Worm (Caenorhabditis elegans) whole organism, L1 larva: ENCODE measurements around the gene Y111B2A.1.

Source experiments
- C04F5.9 ChIP-seq: sonication (generic microtip); optimal IDR thresholded peaks from 2 replicates; lab custom pipeline; 2016; ENCODE audit warnings: missing genetic modification characterization, missing compliant biosample characterization
- C16A3.4 ChIP-seq: fragments of 150-350 bp; optimal IDR thresholded peaks from 2 replicates; lab custom pipeline; 2014; ENCODE audit warnings: missing biosample characterization, missing genetic modification characterization
- C34B4.2 ChIP-seq: sonication (generic microtip); optimal IDR thresholded peaks from 2 replicates; lab custom pipeline; 2017; ENCODE audit warnings: mild to moderate bottlenecking, missing genetic modification characterization, missing compliant biosample characterization
- F16B12.6 ChIP-seq: fragments of 150-350 bp; optimal IDR thresholded peaks from 2 replicates; lab custom pipeline; 2014; ENCODE audit warnings: missing biosample characterization, missing genetic modification characterization
- Y116A8C.19 ChIP-seq: sonication (generic microtip); optimal IDR thresholded peaks from 2 replicates; lab custom pipeline; 2016; ENCODE audit warnings: missing compliant biosample characterization, missing genetic modification characterization, borderline replicate concordance
- aha-1 ChIP-seq: fragments of 150-350 bp; optimal IDR thresholded peaks from 2 replicates; lab custom pipeline; 2014; ENCODE audit warnings: missing biosample characterization, missing genetic modification characterization
- alr-1 ChIP-seq: fragments of 200-800 bp; sonication (Bioruptor generic); optimal IDR thresholded peaks from 2 replicates; lab custom pipeline; 2018; ENCODE audit warnings: borderline replicate concordance, mild to moderate bottlenecking, missing genetic modification characterization, missing compliant biosample characterization
- aly-2 ChIP-seq: fragments of 150-350 bp; optimal IDR thresholded peaks from 2 replicates; lab custom pipeline; 2014; ENCODE audit warnings: missing biosample characterization, missing genetic modification characterization
- ama-1 ChIP-seq: fragments of 150-350 bp; optimal IDR thresholded peaks from 2 replicates; lab custom pipeline; 2014
- ceh-63 ChIP-seq: fragments of 200-800 bp; sonication (Bioruptor generic); optimal IDR thresholded peaks from 2 replicates; lab custom pipeline; 2018; ENCODE audit warnings: mild to moderate bottlenecking, missing genetic modification characterization, missing compliant biosample characterization
- ceh-8 ChIP-seq: fragments of 200-800 bp; sonication (Bioruptor generic); optimal IDR thresholded peaks from 2 replicates; lab custom pipeline; 2018; ENCODE audit warnings: mild to moderate bottlenecking, missing genetic modification characterization, moderate library complexity, missing compliant biosample characterization
- ceh-82 ChIP-seq, 3 experiments: fragments of 150-350 bp in 1 of 3; sonication (generic microtip) in 2 of 3; optimal IDR thresholded peaks; 2 replicates each; lab custom pipeline; 2014 to 2017; ENCODE audit warnings: missing biosample characterization in 3 of 3, missing genetic modification characterization in 3 of 3
- ceh-88 ChIP-seq: fragments of 200-800 bp; sonication (Bioruptor generic); IDR thresholded peaks from 2 replicates; pipeline ENCODE4 v1.3.6; 2022; ENCODE audit warnings: missing genetic modification characterization, missing compliant biosample characterization
- ces-1 ChIP-seq: fragments of 150-350 bp; optimal IDR thresholded peaks from 2 replicates; lab custom pipeline; 2014; ENCODE audit warnings: missing biosample characterization, missing genetic modification reagents, missing genetic modification characterization
- dsc-1 ChIP-seq: sonication (generic microtip); optimal IDR thresholded peaks from 2 replicates; lab custom pipeline; 2016; ENCODE audit warnings: mild to moderate bottlenecking, missing genetic modification characterization, missing compliant biosample characterization
- efl-1 ChIP-seq, 4 experiments: fragments of 150-350 bp; optimal IDR thresholded peaks in 3 of 4; peaks in 1 of 4; 1 replicate in 1 of 4; 2 replicates in 3 of 4; lab custom pipeline; 2014; ENCODE audit warnings: missing biosample characterization in 2 of 4, missing genetic modification characterization in 2 of 4, missing genetic modification reagents in 2 of 4
- efl-3 ChIP-seq: fragments of 200-800 bp; sonication (Bioruptor generic); optimal IDR thresholded peaks from 2 replicates; lab custom pipeline; 2018; ENCODE audit warnings: mild to moderate bottlenecking, missing genetic modification characterization, missing compliant biosample characterization
- egl-13 ChIP-seq: sonication (generic microtip); optimal IDR thresholded peaks from 2 replicates; lab custom pipeline; 2016; ENCODE audit warnings: missing genotype, missing genetic modification reagents, missing genetic modification characterization, missing compliant biosample characterization
- egl-27 ChIP-seq, 2 experiments: fragments of 150-350 bp in 1 of 2; sonication (generic microtip); optimal IDR thresholded peaks; 3 replicates each; lab custom pipeline; 2017 to 2018; ENCODE audit warnings: missing biosample characterization in 2 of 2, missing genetic modification characterization in 2 of 2, missing genetic modification reagents in 2 of 2
- elt-2 ChIP-seq: sonication (generic microtip); optimal IDR thresholded peaks from 2 replicates; lab custom pipeline; 2016; ENCODE audit warnings: missing genetic modification characterization, mild to moderate bottlenecking, inconsistent platforms, missing compliant biosample characterization, missing genetic modification reagents
- fkh-4 ChIP-seq: sonication (generic microtip); optimal IDR thresholded peaks from 2 replicates; lab custom pipeline; 2016; ENCODE audit warnings: missing compliant biosample characterization, missing genetic modification characterization, borderline replicate concordance
- fos-1 ChIP-seq: fragments of 150-350 bp; optimal IDR thresholded peaks from 2 replicates; lab custom pipeline; 2014; ENCODE audit warnings: missing biosample characterization, missing genetic modification characterization
- hlh-4 ChIP-seq: sonication (generic microtip); optimal IDR thresholded peaks from 2 replicates; lab custom pipeline; 2016; ENCODE audit warnings: mild to moderate bottlenecking, missing genetic modification characterization, missing compliant biosample characterization
- irx-1 ChIP-seq: sonication (generic microtip); optimal IDR thresholded peaks from 2 replicates; lab custom pipeline; 2016; ENCODE audit warnings: missing genetic modification characterization, missing compliant biosample characterization
- isw-1 ChIP-seq: fragments of 200-800 bp; sonication (Bioruptor generic); IDR thresholded peaks from 2 replicates; pipeline ENCODE4 v1.3.6; 2022; ENCODE audit warnings: missing genetic modification characterization, missing compliant biosample characterization
- jun-1 ChIP-seq: fragments of 150-350 bp; optimal IDR thresholded peaks from 2 replicates; lab custom pipeline; 2014; ENCODE audit warnings: missing biosample characterization, missing genetic modification reagents, missing genetic modification characterization
- lin-14 ChIP-seq: fragments of 200-800 bp; sonication (Bioruptor generic); optimal IDR thresholded peaks from 2 replicates; lab custom pipeline; 2018; ENCODE audit warnings: mild to moderate bottlenecking, missing genetic modification characterization, moderate library complexity, missing compliant biosample characterization
- lin-15B ChIP-seq: fragments of 150-350 bp; sonication (generic microtip); optimal IDR thresholded peaks from 3 replicates; lab custom pipeline; 2014; ENCODE audit warnings: missing biosample characterization, missing genetic modification characterization
- lir-3 ChIP-seq: sonication (generic microtip); optimal IDR thresholded peaks from 2 replicates; lab custom pipeline; 2016; ENCODE audit warnings: mild to moderate bottlenecking, missing genetic modification characterization, moderate library complexity, missing compliant biosample characterization; ENCODE audit not compliant: poor library complexity
- mef-2 ChIP-seq: fragments of 150-350 bp; optimal IDR thresholded peaks from 2 replicates; lab custom pipeline; 2014; ENCODE audit warnings: missing biosample characterization, missing genetic modification characterization
- mep-1 ChIP-seq: fragments of 150-350 bp; optimal IDR thresholded peaks from 2 replicates; lab custom pipeline; 2014; ENCODE audit warnings: missing biosample characterization, missing genetic modification characterization
- nhr-11 ChIP-seq: fragments of 150-350 bp; optimal IDR thresholded peaks from 2 replicates; lab custom pipeline; 2014; ENCODE audit warnings: missing biosample characterization, missing genetic modification characterization
- nhr-20 ChIP-seq: sonication (generic microtip); optimal IDR thresholded peaks from 2 replicates; lab custom pipeline; 2016; ENCODE audit warnings: mild to moderate bottlenecking, missing genetic modification characterization, missing compliant biosample characterization
- nhr-237 ChIP-seq: fragments of 150-350 bp; optimal IDR thresholded peaks from 2 replicates; lab custom pipeline; 2014; ENCODE audit warnings: missing biosample characterization, missing genetic modification characterization
- nhr-28 ChIP-seq: fragments of 150-350 bp; optimal IDR thresholded peaks from 2 replicates; lab custom pipeline; 2014; ENCODE audit warnings: missing biosample characterization, missing genetic modification characterization
- nhr-71 ChIP-seq: sonication (generic microtip); optimal IDR thresholded peaks from 2 replicates; lab custom pipeline; 2016; ENCODE audit warnings: mild to moderate bottlenecking, missing genetic modification characterization, moderate library complexity, missing compliant biosample characterization
- nhr-76 ChIP-seq: sonication (generic microtip); optimal IDR thresholded peaks from 2 replicates; lab custom pipeline; 2017; ENCODE audit warnings: missing biosample characterization, missing genetic modification characterization
- nhr-85 ChIP-seq: sonication (generic microtip); peaks from one replicate; lab custom pipeline; 2016; ENCODE audit warnings: missing genetic modification characterization, inconsistent platforms, missing compliant biosample characterization
- pag-3 ChIP-seq: sonication (generic microtip); optimal IDR thresholded peaks from 2 replicates; lab custom pipeline; 2017; ENCODE audit warnings: missing genetic modification characterization, mild to moderate bottlenecking, missing compliant biosample characterization, antibody characterized with exemption, borderline replicate concordance; ENCODE audit not compliant: insufficient read depth
- pax-3 ChIP-seq: fragments of 200-800 bp; sonication (Bioruptor generic); optimal IDR thresholded peaks from 2 replicates; lab custom pipeline; 2018; ENCODE audit warnings: mild to moderate bottlenecking, missing genetic modification characterization, moderate library complexity, missing compliant biosample characterization
- rnt-1 ChIP-seq: sonication (generic microtip); optimal IDR thresholded peaks from 2 replicates; lab custom pipeline; 2016; ENCODE audit warnings: mild to moderate bottlenecking, missing genetic modification characterization, moderate library complexity, missing compliant biosample characterization
- skn-1 ChIP-seq: fragments of 150-350 bp; optimal IDR thresholded peaks from 2 replicates; lab custom pipeline; 2014; ENCODE audit warnings: missing biosample characterization, missing genetic modification characterization
- snpc-4 ChIP-seq: fragments of 150-350 bp; optimal IDR thresholded peaks from 2 replicates; lab custom pipeline; 2014; ENCODE audit warnings: missing biosample characterization, missing genetic modification characterization
- sup-37 ChIP-seq: fragments of 200-800 bp; sonication (Bioruptor generic); optimal IDR thresholded peaks from 2 replicates; lab custom pipeline; 2018; ENCODE audit warnings: mild to moderate bottlenecking, missing genetic modification characterization, missing compliant biosample characterization
- swsn-7 ChIP-seq: sonication (generic microtip); optimal IDR thresholded peaks from 2 replicates; lab custom pipeline; 2016; ENCODE audit warnings: missing genetic modification characterization, missing compliant biosample characterization
- tlp-1 ChIP-seq: fragments of 150-350 bp; optimal IDR thresholded peaks from 2 replicates; lab custom pipeline; 2014; ENCODE audit warnings: missing biosample characterization, missing genetic modification characterization
- unc-130 ChIP-seq: fragments of 150-350 bp; optimal IDR thresholded peaks from 2 replicates; lab custom pipeline; 2017; ENCODE audit warnings: missing biosample characterization, missing genetic modification characterization, inconsistent platforms
- unc-62 ChIP-seq: fragments of 150-350 bp; optimal IDR thresholded peaks from 2 replicates; lab custom pipeline; 2014; ENCODE audit warnings: missing biosample characterization, missing genetic modification reagents, missing genetic modification characterization
- xbp-1 ChIP-seq: sonication (generic microtip); optimal IDR thresholded peaks from 2 replicates; lab custom pipeline; 2016; ENCODE audit warnings: missing genetic modification characterization, missing compliant biosample characterization
- zag-1 ChIP-seq: fragments of 150-350 bp; optimal IDR thresholded peaks from 2 replicates; lab custom pipeline; 2014; ENCODE audit warnings: missing biosample characterization, missing genetic modification characterization
- zip-4 ChIP-seq: fragments of 200-800 bp; sonication (Bioruptor generic); optimal IDR thresholded peaks from 2 replicates; lab custom pipeline; 2018; ENCODE audit warnings: mild to moderate bottlenecking, missing genetic modification characterization, moderate library complexity, missing compliant biosample characterization
- ztf-4 ChIP-seq: fragments of 150-350 bp; optimal IDR thresholded peaks from 2 replicates; lab custom pipeline; 2014; ENCODE audit warnings: missing biosample characterization, missing genetic modification characterization

Y111B2A.1 gene

ce11 chrIII:12484432-12484831 is 11.0 kb downstream of the Y111B2A.1 start, which contains the start of gene arrd-16:
Gene arrd-16 (plus strand): TSS chrIII:12484732.
- no peak for TF ChIP-seq nhr-71
- no peak for TF ChIP-seq pax-3 (tag; lab: Kevin White, UChicago)
- no peak for TF ChIP-seq ceh-88 (GFP tag; lab: Robert Waterston, UW)
- TF ChIP-seq fkh-4 (tag; lab: Kevin White, UChicago): no peak
- TF ChIP-seq elt-2 (tag; lab: Kevin White, UChicago): no peak
- TF ChIP-seq isw-1 (GFP tag; lab: Robert Waterston, UW): no peak
- TF ChIP-seq hlh-4 (tag; lab: Kevin White, UChicago): no peak
- TF ChIP-seq xbp-1: no peak
- no peak for TF ChIP-seq nhr-237
- no peak for TF ChIP-seq jun-1 (tag; lab: Kevin White, UChicago)
- no peak for TF ChIP-seq ceh-63 (GFP tag; lab: Kevin White, UChicago)
- TF ChIP-seq C04F5.9 (tag; lab: Kevin White, UChicago): no peak
- no peak for TF ChIP-seq F16B12.6 (tag; lab: Kevin White, UChicago)
- no peak for TF ChIP-seq mef-2 (tag; lab: Kevin White, UChicago)
- no peak for TF ChIP-seq egl-13 (tag; lab: Kevin White, UChicago)

- TF ChIP-seq isw-1 (GFP tag; lab: Robert Waterston, UW) (no peak; the same call in 1 of the 2 replicates), sup-37 (GFP tag; lab: Kevin White, UChicago) (no peak), alr-1 (tag; lab: Kevin White, UChicago) (no peak), lin-14 (GFP tag; lab: Kevin White, UChicago) (peak; percentile 84), tlp-1 (tag; lab: Kevin White, UChicago) (no peak), ces-1 (no peak), ztf-4 (tag; lab: Kevin White, UChicago) (no peak), nhr-85 (no peak), Y116A8C.19 (tag; lab: Kevin White, UChicago) (no peak), snpc-4 (no peak), elt-2 (tag; lab: Kevin White, UChicago) (no peak), C16A3.4 (tag; lab: Kevin White, UChicago) (no peak), nhr-76 (no peak), C34B4.2 (tag; lab: Kevin White, UChicago) (no peak), lin-15B (tag; lab: Kevin White, UChicago) (no peak), lir-3 (no peak), efl-1 (optimal IDR thresholded peaks at IDR 0.05; lab: Kevin White, UChicago) (peak; percentile 45 to 55), efl-1 (GFP tag; optimal IDR thresholded peaks at IDR 0.05 in 1 of 2; lab: Kevin White, UChicago) (peak in 1 of 2 experiments; percentile 21), nhr-28 (tag; lab: Kevin White, UChicago) (no peak), zip-4 (GFP tag; lab: Kevin White, UChicago) (no peak), skn-1 (no peak), swsn-7 (tag; lab: Kevin White, UChicago) (peak; percentile 21), fos-1 (tag; lab: Kevin White, UChicago) (no peak), dsc-1 (peak; percentile 8), nhr-20 (tag; lab: Kevin White, UChicago) (no peak), irx-1 (tag; lab: Kevin White, UChicago) (no peak), unc-130 (no peak), nhr-11 (tag; lab: Kevin White, UChicago) (no peak), ceh-8 (GFP tag; lab: Kevin White, UChicago) (no peak), ceh-82 (tag; optimal IDR thresholded peaks at IDR 0.05; lab: Kevin White, UChicago) (peak; percentile 18 to 61 (median 47)), pag-3 (tag; lab: Kevin White, UChicago) (no peak), rnt-1 (tag; lab: Kevin White, UChicago) (no peak), mep-1 (peak; percentile 42), efl-3 (GFP tag; lab: Kevin White, UChicago) (no peak), aly-2 (tag; lab: Kevin White, UChicago) (no peak), egl-27 (tag; optimal IDR thresholded peaks at IDR 0.05; lab: Kevin White, UChicago) (no peak), xbp-1 (peak; percentile 0), zag-1 (tag; lab: Kevin White, UChicago) (no peak), unc-62 (GFP tag; lab: Kevin White, UChicago) (no peak), ama-1 (lab: Kevin White, UChicago) (no peak), aha-1 (tag; lab: Kevin White, UChicago) (no peak)
Measured at ce11 chrIII:12472497-12472896, 22.9 kb downstream of the Y111B2A.1 start, which contains the start of gene cccp-1. Gene cccp-1 (plus strand): TSS chrIII:12472873.
